Worm (Caenorhabditis elegans): ENCODE results near the gene dhs-25.

The dhs-25 gene

ce11 chrX:1458793-1459192, 27.5 kb upstream of the dhs-25 start, which contains the start of gene D1005.2:
Gene D1005.2, plus strand, starts transcription at chrX:1459022.
- TF ChIP-seq ama-1 (optimal IDR thresholded peaks at IDR 0.05), result no peak
- no peak for TF ChIP-seq unc-39 (tag; optimal IDR thresholded peaks at IDR 0.05)
- TF ChIP-seq nhr-111 (GFP tag; optimal IDR thresholded peaks at IDR 0.05), result no peak
- peak; percentile 35 for TF ChIP-seq mxl-3 (GFP tag; optimal IDR thresholded peaks at IDR 0.05)
- TF ChIP-seq nhr-28 (tag; optimal IDR thresholded peaks at IDR 0.05), result peak; percentile 40
- no peak for TF ChIP-seq ceh-62 (tag; optimal IDR thresholded peaks at IDR 0.05)
- no peak for TF ChIP-seq nhr-6 (tag; optimal IDR thresholded peaks at IDR 0.05)
- peak in 1 of 2 experiments; percentile 64 for TF ChIP-seq mdl-1 (tag; optimal IDR thresholded peaks at IDR 0.05)

- TF ChIP-seq daf-16 (GFP tag; optimal IDR thresholded peaks at IDR 0.05) (no peak), daf-16 (tag; optimal IDR thresholded peaks at IDR 0.05) (peak; percentile 58), ceh-44 (GFP tag; IDR thresholded peaks at IDR 0.05) (no peak)
Measured at ce11 chrX:1459756-1460155, 26.6 kb upstream of the dhs-25 start.

DNA sequence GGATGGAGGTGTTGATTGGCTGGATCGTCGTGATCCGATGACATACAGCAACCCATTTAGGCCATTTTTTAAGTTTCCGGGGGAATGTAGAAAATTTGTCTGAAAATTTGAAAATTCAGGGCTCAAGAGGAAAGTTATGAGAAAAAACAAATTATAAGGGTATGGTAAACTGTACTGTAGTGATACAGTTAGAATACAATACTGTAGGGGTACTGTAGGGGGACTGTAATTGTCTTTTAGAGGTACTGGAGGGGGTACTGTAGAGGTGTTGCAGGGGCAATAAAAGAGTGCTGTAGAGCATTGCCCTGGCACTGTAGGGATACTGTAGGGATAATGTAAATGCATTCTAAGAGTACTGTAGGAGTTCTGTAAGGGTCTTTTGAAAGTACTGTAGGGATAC, 21.6 kb upstream of the dhs-25 start, which contains the start of gene D1005.6:
D1005.6 (minus strand) TSS at position 101 of the 400 bp plus-strand sequence.
- TF ChIP-seq daf-12 (tag; optimal IDR thresholded peaks at IDR 0.05) (no peak), ctbp-1 (GFP tag; IDR thresholded peaks at IDR 0.05) (no peak), Y105C5A.15 (GFP tag; IDR thresholded peaks at IDR 0.05) (no peak)

ce11 chrX:1468057-1468456, 18.3 kb upstream of the dhs-25 start:
- TF ChIP-seq nhr-25 (tag; optimal IDR thresholded peaks at IDR 0.05; ENCODE audit: borderline replicate concordance, insufficient read depth) (no peak), fkh-10 (GFP tag; optimal IDR thresholded peaks at IDR 0.05) (peak; percentile 73), ZK337.2 (GFP tag; IDR thresholded peaks at IDR 0.05) (0 out of 2 replicates have a peak, but pooled peaks have one; percentile 11)

ce11 chrX:1471232-1471631, 15.1 kb upstream of the dhs-25 start:
- TF ChIP-seq zfp-3 (GFP tag; conservative IDR thresholded peaks at IDR 0.05) (no peak), cey-2 (tag; optimal IDR thresholded peaks at IDR 0.05; ENCODE audit: borderline replicate concordance, insufficient read depth) (no peak), ctbp-1 (GFP tag; IDR thresholded peaks at IDR 0.05) (no peak), dpl-1 (GFP tag; optimal IDR thresholded peaks at IDR 0.05) (no peak), ztf-7 (tag; optimal IDR thresholded peaks at IDR 0.05) (no peak), F26F4.8 (GFP tag; conservative IDR thresholded peaks at IDR 0.05) (no peak), egl-43 (GFP tag; IDR thresholded peaks at IDR 0.05) (0 out of 2 replicates have a peak, but pooled peaks have one; percentile 38)

DNA sequence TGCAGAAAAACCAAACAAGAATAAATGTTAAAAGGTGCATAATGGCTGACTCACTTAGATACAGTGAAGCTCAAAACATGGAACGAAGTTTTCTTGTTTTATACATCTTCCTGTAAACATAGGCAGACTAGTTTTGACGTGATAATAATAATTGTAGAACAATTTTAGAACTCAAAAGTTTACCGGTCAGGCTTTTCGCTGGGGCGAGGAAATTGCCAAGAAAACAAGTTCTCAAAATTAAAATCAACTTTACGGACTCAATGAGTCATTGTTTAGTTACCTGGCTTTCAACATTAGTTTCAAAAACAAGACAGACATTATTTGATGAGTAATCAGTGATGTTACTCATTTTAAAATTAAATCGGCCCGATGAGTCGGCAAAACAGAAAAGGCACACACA, 13.5 kb upstream of the dhs-25 start, which contains the start of gene D1005.5:
D1005.5 (minus strand) TSS at position 101 of the 400 bp plus-strand sequence.
- TF ChIP-seq gei-8 (GFP tag; optimal IDR thresholded peaks at IDR 0.05), result no peak
- TF ChIP-seq dpl-1 (GFP tag; optimal IDR thresholded peaks at IDR 0.05), result no peak
- TF ChIP-seq nhr-77 (tag; optimal IDR thresholded peaks at IDR 0.05), result no peak
- no peak for TF ChIP-seq F49E8.2 (tag; optimal IDR thresholded peaks at IDR 0.05; ENCODE audit: borderline replicate concordance)
- no peak for TF ChIP-seq F37D6.2 (tag; optimal IDR thresholded peaks at IDR 0.05)
- no peak for TF ChIP-seq unc-39 (tag; optimal IDR thresholded peaks at IDR 0.05)
- no peak for TF ChIP-seq spr-3 (GFP tag; optimal IDR thresholded peaks at IDR 0.05)
- TF ChIP-seq dmd-9 (GFP tag; IDR thresholded peaks at IDR 0.05), result no peak
- TF ChIP-seq dve-1 (tag; optimal IDR thresholded peaks at IDR 0.05; ENCODE audit: insufficient read depth), result no peak
- TF ChIP-seq lin-38 (GFP tag; IDR thresholded peaks at IDR 0.05), result no peak
- TF ChIP-seq ztf-7 (tag; optimal IDR thresholded peaks at IDR 0.05), result no peak
- no peak for TF ChIP-seq set-16 (GFP tag; IDR thresholded peaks at IDR 0.05)
- TF ChIP-seq attf-4 (tag; optimal IDR thresholded peaks at IDR 0.05), result no peak
- TF ChIP-seq aly-2 (tag; optimal IDR thresholded peaks at IDR 0.05), result no peak
- no peak for TF ChIP-seq nhr-76 (tag; optimal IDR thresholded peaks at IDR 0.05)
- no peak for TF ChIP-seq ZK337.2 (GFP tag; IDR thresholded peaks at IDR 0.05)
- no peak for TF ChIP-seq ama-1 (optimal IDR thresholded peaks at IDR 0.05)
- TF ChIP-seq snpc-4 (tag; optimal IDR thresholded peaks at IDR 0.05), result no peak
- no peak for TF ChIP-seq mep-1 (tag; optimal IDR thresholded peaks at IDR 0.05)
- no peak for TF ChIP-seq D1046.2 (GFP tag; IDR thresholded peaks at IDR 0.05)
